Worm (Caenorhabditis elegans) whole organism, late embryonic: Measurements from ENCODE around the gene C44C1.6.

Source experiments
- C08G9.2 ChIP-seq: sonication (generic microtip); optimal IDR thresholded peaks from 2 replicates; lab custom pipeline; 2016; ENCODE audit warnings: mild to moderate bottlenecking, missing genetic modification characterization, moderate library complexity, missing compliant biosample characterization
- C38D4.7 ChIP-seq: fragments of 200-800 bp; sonication (Bioruptor generic); optimal IDR thresholded peaks from 2 replicates; lab custom pipeline; 2018; ENCODE audit warnings: mild to moderate bottlenecking, missing genetic modification characterization, moderate library complexity, missing compliant biosample characterization
- F13H6.1 ChIP-seq: sonication (generic microtip); optimal IDR thresholded peaks from 2 replicates; lab custom pipeline; 2016; ENCODE audit warnings: missing genetic modification characterization, missing compliant biosample characterization
- ceh-14 ChIP-seq: sonication (generic microtip); optimal IDR thresholded peaks from 2 replicates; lab custom pipeline; 2016; ENCODE audit warnings: missing genotype, missing genetic modification characterization, missing compliant biosample characterization
- ceh-18 ChIP-seq: sonication (generic microtip); optimal IDR thresholded peaks from 2 replicates; lab custom pipeline; 2016; ENCODE audit warnings: missing genetic modification characterization, missing compliant biosample characterization
- ceh-19 ChIP-seq: fragments of 200-800 bp; sonication (Bioruptor generic); optimal IDR thresholded peaks from 2 replicates; lab custom pipeline; 2018; ENCODE audit warnings: mild to moderate bottlenecking, missing genetic modification characterization, missing compliant biosample characterization
- ceh-2 ChIP-seq: sonication (generic microtip); optimal IDR thresholded peaks from 2 replicates; lab custom pipeline; 2016; ENCODE audit warnings: missing genotype, missing genetic modification characterization, missing compliant biosample characterization
- ceh-22 ChIP-seq: sonication (generic microtip); optimal IDR thresholded peaks from 2 replicates; lab custom pipeline; 2017; ENCODE audit warnings: missing biosample characterization, missing genetic modification characterization
- ceh-31 ChIP-seq: sonication (generic microtip); optimal IDR thresholded peaks from 2 replicates; lab custom pipeline; 2016; ENCODE audit warnings: missing genetic modification characterization, missing compliant biosample characterization
- ceh-45 ChIP-seq: fragments of 200-800 bp; sonication (Bioruptor generic); IDR thresholded peaks from 2 replicates; pipeline ENCODE4 v1.3.6; 2022; ENCODE audit warnings: missing genetic modification reagents, missing genetic modification characterization, missing compliant biosample characterization
- ceh-6 ChIP-seq: fragments of 200-800 bp; sonication (Bioruptor generic); optimal IDR thresholded peaks from 2 replicates; lab custom pipeline; 2018; ENCODE audit warnings: mild to moderate bottlenecking, missing genetic modification characterization, missing compliant biosample characterization
- che-1 ChIP-seq: sonication (generic microtip); optimal IDR thresholded peaks from 2 replicates; lab custom pipeline; 2016; ENCODE audit warnings: mild to moderate bottlenecking, missing genetic modification characterization, missing compliant biosample characterization
- dmd-4 ChIP-seq: sonication (generic microtip); optimal IDR thresholded peaks from 2 replicates; lab custom pipeline; 2016; ENCODE audit warnings: borderline replicate concordance, missing genetic modification characterization, missing compliant biosample characterization
- dve-1 ChIP-seq: sonication (generic microtip); optimal IDR thresholded peaks from 2 replicates; lab custom pipeline; 2017; ENCODE audit warnings: antibody characterized with exemption, mild to moderate bottlenecking, missing genetic modification characterization, missing compliant biosample characterization
- elt-2 ChIP-seq: sonication (generic microtip); optimal IDR thresholded peaks from 2 replicates; lab custom pipeline; 2016; ENCODE audit warnings: missing genetic modification reagents, missing genetic modification characterization, missing compliant biosample characterization
- elt-4 ChIP-seq: sonication (generic microtip); optimal IDR thresholded peaks from 2 replicates; lab custom pipeline; 2016; ENCODE audit warnings: missing genetic modification characterization, missing compliant biosample characterization
- ets-4 ChIP-seq: sonication (generic microtip); optimal IDR thresholded peaks from 2 replicates; lab custom pipeline; 2016; ENCODE audit warnings: missing genetic modification characterization, missing compliant biosample characterization
- eyg-1 ChIP-seq: sonication (generic microtip); optimal IDR thresholded peaks from 2 replicates; lab custom pipeline; 2016; ENCODE audit warnings: missing genotype, missing genetic modification characterization, missing compliant biosample characterization
- fkh-10 ChIP-seq: fragments of 150-350 bp; optimal IDR thresholded peaks from 2 replicates; lab custom pipeline; 2014; ENCODE audit warnings: missing biosample characterization, missing genetic modification reagents, missing genetic modification characterization
- hlh-13 ChIP-seq: fragments of 200-800 bp; sonication (Bioruptor generic); optimal IDR thresholded peaks from 2 replicates; lab custom pipeline; 2018; ENCODE audit warnings: mild to moderate bottlenecking, missing genetic modification characterization, missing compliant biosample characterization
- hlh-15 ChIP-seq: sonication (generic microtip); optimal IDR thresholded peaks from 2 replicates; lab custom pipeline; 2016; ENCODE audit warnings: missing genetic modification characterization, missing compliant biosample characterization
- hlh-30 ChIP-seq: sonication (generic microtip); optimal IDR thresholded peaks from 2 replicates; lab custom pipeline; 2017; ENCODE audit warnings: antibody characterized with exemption, missing genetic modification characterization, missing compliant biosample characterization; ENCODE audit not compliant: insufficient read depth
- hlh-6 ChIP-seq: sonication (generic microtip); optimal IDR thresholded peaks from 2 replicates; lab custom pipeline; 2016; ENCODE audit warnings: missing genotype, missing genetic modification characterization, missing compliant biosample characterization
- hlh-8 ChIP-seq: sonication (generic microtip); optimal IDR thresholded peaks from 2 replicates; lab custom pipeline; 2016; ENCODE audit warnings: missing genotype, missing genetic modification characterization, missing compliant biosample characterization
- nfya-1 ChIP-seq: sonication (generic microtip); optimal IDR thresholded peaks from 2 replicates; lab custom pipeline; 2017; ENCODE audit warnings: missing genetic modification characterization, mild to moderate bottlenecking, missing compliant biosample characterization, antibody characterized with exemption, moderate library complexity
- nhr-11 ChIP-seq: fragments of 150-350 bp; optimal IDR thresholded peaks from 2 replicates; lab custom pipeline; 2014; ENCODE audit warnings: missing biosample characterization, missing genetic modification characterization
- npax-4 ChIP-seq: sonication (generic microtip); optimal IDR thresholded peaks from 2 replicates; lab custom pipeline; 2016; ENCODE audit warnings: missing genetic modification characterization, missing compliant biosample characterization
- odd-2 ChIP-seq: sonication (generic microtip); optimal IDR thresholded peaks from 2 replicates; lab custom pipeline; 2017; ENCODE audit warnings: antibody characterized with exemption, mild to moderate bottlenecking, missing genetic modification characterization, missing compliant biosample characterization
- pag-3 ChIP-seq: sonication (generic microtip); optimal IDR thresholded peaks from 2 replicates; lab custom pipeline; 2016; ENCODE audit warnings: missing compliant biosample characterization, missing genetic modification characterization, borderline replicate concordance
- pat-9 ChIP-seq: fragments of 200-800 bp; sonication (Bioruptor generic); optimal IDR thresholded peaks from 2 replicates; lab custom pipeline; 2018; ENCODE audit warnings: mild to moderate bottlenecking, missing genetic modification characterization, moderate library complexity, missing compliant biosample characterization
- pqm-1 ChIP-seq: sonication (generic microtip); optimal IDR thresholded peaks from 2 replicates; lab custom pipeline; 2016; ENCODE audit warnings: missing genetic modification characterization, missing compliant biosample characterization
- pros-1 ChIP-seq: fragments of 150-350 bp; optimal IDR thresholded peaks from 2 replicates; lab custom pipeline; 2014; ENCODE audit warnings: missing biosample characterization, missing genetic modification reagents, missing genetic modification characterization
- ref-2 ChIP-seq: sonication (generic microtip); optimal IDR thresholded peaks from 2 replicates; lab custom pipeline; 2016; ENCODE audit warnings: missing genetic modification characterization, missing compliant biosample characterization
- rnt-1 ChIP-seq: sonication (generic microtip); optimal IDR thresholded peaks from 2 replicates; lab custom pipeline; 2016; ENCODE audit warnings: missing genetic modification characterization, missing compliant biosample characterization
- sdc-2 ChIP-seq: sonication (generic microtip); optimal IDR thresholded peaks from 2 replicates; lab custom pipeline; 2016; ENCODE audit warnings: missing genotype, missing genetic modification characterization, missing compliant biosample characterization
- sox-2 ChIP-seq: fragments of 200-800 bp; sonication (Bioruptor generic); IDR thresholded peaks from 2 replicates; pipeline ENCODE4 v1.3.6; 2022; ENCODE audit warnings: missing genetic modification reagents, missing genetic modification characterization, missing compliant biosample characterization
- syd-9 ChIP-seq: sonication (generic microtip); optimal IDR thresholded peaks from 2 replicates; lab custom pipeline; 2016; ENCODE audit warnings: mild to moderate bottlenecking, missing genetic modification characterization, moderate library complexity, missing compliant biosample characterization
- tbx-7 ChIP-seq: sonication (generic microtip); optimal IDR thresholded peaks from 2 replicates; lab custom pipeline; 2016; ENCODE audit warnings: missing genotype, missing genetic modification characterization, missing compliant biosample characterization
- unc-3 ChIP-seq, 2 experiments: fragments of 200-800 bp in 1 of 2; sonication (Bioruptor generic) in 1 of 2; sonication (generic microtip) in 1 of 2; conservative IDR thresholded peaks in 1 of 2; optimal IDR thresholded peaks in 1 of 2; 2 replicates each; pipeline versions ENCODE4 v1.3.6 to Lab custom; 2016 to 2022; ENCODE audit warnings: missing compliant biosample characterization in 2 of 2, missing genetic modification characterization in 2 of 2, missing genetic modification reagents in 1 of 2
- unc-42 ChIP-seq: sonication (generic microtip); optimal IDR thresholded peaks from 2 replicates; lab custom pipeline; 2016; ENCODE audit warnings: missing genotype, missing genetic modification characterization, missing compliant biosample characterization
- unc-86 ChIP-seq: sonication (generic microtip); optimal IDR thresholded peaks from 2 replicates; lab custom pipeline; 2016; ENCODE audit warnings: missing genetic modification characterization, missing compliant biosample characterization
- zip-5 ChIP-seq: sonication (generic microtip); optimal IDR thresholded peaks from 2 replicates; lab custom pipeline; 2016; ENCODE audit warnings: missing genetic modification characterization, missing compliant biosample characterization

C44C1.6 gene

ce11 chrX:949466-949865 is 20.6 kb downstream of the C44C1.6 start (continued):
- TF ChIP-seq eyg-1: peak; percentile 49
- TF ChIP-seq sox-2 (GFP tag; lab: Robert Waterston, UW): peak; percentile 56
- no peak for TF ChIP-seq C38D4.7 (GFP tag; lab: Kevin White, UChicago)
- TF ChIP-seq hlh-13 (GFP tag; lab: Kevin White, UChicago): no peak
- no peak for TF ChIP-seq pqm-1 (tag; lab: Kevin White, UChicago)
- TF ChIP-seq zip-5 (tag; lab: Kevin White, UChicago): no peak
- peak; percentile 42 for TF ChIP-seq ets-4 (tag; lab: Kevin White, UChicago)
- peak; percentile 80 for TF ChIP-seq syd-9 (tag; lab: Kevin White, UChicago)
- peak; percentile 74 for TF ChIP-seq pat-9 (tag; lab: Kevin White, UChicago)
- peak; percentile 66 for TF ChIP-seq C08G9.2
- peak; percentile 28 for TF ChIP-seq ceh-22 (tag; lab: Kevin White, UChicago)
- peak; percentile 0 for TF ChIP-seq tbx-7 (tag; lab: Kevin White, UChicago)
- TF ChIP-seq dve-1: peak; percentile 94
- TF ChIP-seq hlh-30 (tag; lab: Kevin White, UChicago): peak; percentile 79
- peak; percentile 51 for TF ChIP-seq unc-86 (tag; lab: Kevin White, UChicago)
- no peak for TF ChIP-seq dmd-4 (tag; lab: Kevin White, UChicago)
- TF ChIP-seq npax-4 (tag; lab: Kevin White, UChicago): no peak
- TF ChIP-seq sdc-2 (tag; lab: Kevin White, UChicago): peak; percentile 90
- no peak for TF ChIP-seq odd-2 (tag; lab: Kevin White, UChicago)
- TF ChIP-seq elt-4 (tag; lab: Kevin White, UChicago): no peak
- peak; percentile 57 for TF ChIP-seq hlh-6 (tag; lab: Kevin White, UChicago)
- peak; percentile 79 for TF ChIP-seq ceh-19 (GFP tag; lab: Kevin White, UChicago)
- peak; percentile 55 for TF ChIP-seq ceh-6 (GFP tag; lab: Kevin White, UChicago)

DNA sequence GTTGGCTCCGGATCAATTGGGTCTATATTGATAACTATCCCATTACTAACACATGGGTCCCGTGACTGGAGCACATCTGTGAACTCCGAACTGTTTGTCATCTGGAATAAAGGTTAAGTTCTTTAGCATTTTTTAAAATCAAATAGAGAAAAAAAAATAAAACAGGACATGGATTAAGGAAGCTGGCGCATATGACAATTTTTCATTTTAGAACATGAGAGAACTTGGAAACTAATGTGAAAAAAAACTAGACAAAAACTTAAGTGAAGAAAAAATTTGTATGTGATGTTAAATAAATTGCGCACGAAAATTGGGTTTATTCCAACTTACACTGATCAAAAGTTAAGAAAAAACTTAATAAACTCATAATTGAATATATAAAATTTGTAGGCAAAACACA is 21.3 kb downstream of the C44C1.6 start, which contains the start of gene sms-2:
Gene sms-2 (minus strand): TSS at position 101 of the 400 bp plus-strand sequence.
- TF ChIP-seq pag-3 (tag; lab: Kevin White, UChicago) (no peak), odd-2 (tag; lab: Kevin White, UChicago) (no peak), nfya-1 (tag; lab: Kevin White, UChicago) (no peak), fkh-10 (GFP tag; lab: Kevin White, UChicago) (no peak), unc-42 (no peak), elt-2 (tag; lab: Kevin White, UChicago) (no peak), syd-9 (tag; lab: Kevin White, UChicago) (no peak), hlh-8 (tag; lab: Kevin White, UChicago) (no peak), ceh-14 (tag; lab: Kevin White, UChicago) (no peak), rnt-1 (tag; lab: Kevin White, UChicago) (no peak), ceh-2 (tag; lab: Kevin White, UChicago) (no peak), hlh-30 (tag; lab: Kevin White, UChicago) (no peak), F13H6.1 (tag; lab: Kevin White, UChicago) (no peak), ceh-31 (tag; lab: Kevin White, UChicago) (no peak), pqm-1 (tag; lab: Kevin White, UChicago) (no peak), pros-1 (tag; lab: Kevin White, UChicago) (no peak), pat-9 (tag; lab: Kevin White, UChicago) (no peak)
- TF ChIP-seq, all 69 proteins: peak for 0

DNA sequence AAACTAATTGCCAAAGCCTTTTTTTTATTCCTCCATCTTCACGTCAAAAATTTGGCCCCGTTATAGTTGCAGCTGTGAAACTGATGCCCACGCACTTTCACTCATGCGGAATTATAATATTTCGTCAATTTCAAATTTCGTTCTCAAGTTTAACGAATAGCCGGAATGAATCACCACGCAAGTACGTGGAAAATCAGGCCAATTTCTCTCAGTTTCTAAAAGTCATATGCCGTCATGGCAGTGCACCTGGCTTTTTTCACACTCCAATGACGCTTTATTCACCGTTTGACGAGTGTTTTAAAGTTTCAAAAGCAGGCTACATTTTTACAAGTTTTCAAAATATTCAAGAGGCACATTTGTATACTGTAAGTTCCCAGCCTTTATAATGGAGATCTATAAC is 22.2 kb downstream of the C44C1.6 start:
- TF ChIP-seq pat-9 (tag; lab: Kevin White, UChicago) (no peak), hlh-15 (no peak), ceh-18 (tag; lab: Kevin White, UChicago) (no peak), elt-4 (tag; lab: Kevin White, UChicago) (no peak), unc-3 (GFP tag; conservative IDR thresholded peaks at IDR 0.05; lab: Robert Waterston, UW) (no peak), unc-3 (tag; optimal IDR thresholded peaks at IDR 0.05; lab: Kevin White, UChicago) (no peak), nhr-11 (tag; lab: Kevin White, UChicago) (no peak), che-1 (no peak), pros-1 (tag; lab: Kevin White, UChicago) (no peak), ceh-45 (GFP tag; lab: Robert Waterston, UW) (no peak), ceh-19 (GFP tag; lab: Kevin White, UChicago) (no peak), ceh-31 (tag; lab: Kevin White, UChicago) (no peak), pag-3 (tag; lab: Kevin White, UChicago) (no peak), ceh-2 (tag; lab: Kevin White, UChicago) (no peak), hlh-6 (tag; lab: Kevin White, UChicago) (no peak), ref-2 (tag; lab: Kevin White, UChicago) (no peak), zip-5 (tag; lab: Kevin White, UChicago) (no peak)
